Fruit fly (Drosophila melanogaster) whole organism, embryonic: Measurements from ENCODE around the gene HP1b.

Experiments
- br ChIP-seq: fragments of >200 bp; optimal IDR thresholded peaks from 2 replicates; lab custom pipeline; 2017
- crp ChIP-seq, 2 experiments: fragments of 200-800 bp; sonication (Bioruptor generic); optimal IDR thresholded peaks; 2 replicates in 1 of 2; 3 replicates in 1 of 2; lab custom pipeline; 2017; ENCODE audit warnings: missing biosample characterization in 2 of 2, missing genetic modification characterization in 2 of 2, mild to moderate bottlenecking in 1 of 2, moderate library complexity in 1 of 2

dm6 chrX:9078263-9078662 is 2.6 kb upstream of the HP1b start, which contains the start of gene CG44325:
- TF ChIP-seq crp (GFP tag; optimal IDR thresholded peaks at IDR 0.05; lab: Kevin White, UChicago) (no peak), br (lab: Kevin White, UChicago) (no peak)
